Worm (Caenorhabditis elegans): Measurements from ENCODE around the gene acl-1.

The acl-1 gene

DNA sequence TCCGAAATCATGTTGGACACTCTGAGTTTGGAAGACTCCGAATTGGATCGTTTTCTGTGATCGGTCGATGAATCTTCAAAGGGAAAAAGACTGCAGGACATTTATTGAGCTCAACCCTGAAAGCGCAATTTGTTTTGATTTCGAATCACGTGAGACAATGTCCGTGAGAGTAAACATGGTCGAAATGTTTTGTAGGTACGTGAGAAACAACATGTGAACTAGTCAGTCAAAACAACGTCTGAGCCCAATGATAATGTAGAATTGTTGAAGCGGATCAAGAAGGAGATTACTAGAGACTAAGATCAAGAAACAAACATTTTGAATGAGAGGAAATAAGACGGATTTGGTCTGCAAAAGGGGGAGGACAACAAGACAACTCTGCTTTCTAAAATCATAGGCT is 45.6 kb upstream of the acl-1 start, which contains the start of gene Y7A5A.7:
Y7A5A.7 (minus strand) TSS at position 101 of the 400 bp plus-strand sequence.
- no peak for TF ChIP-seq F10E7.11 (tag; optimal IDR thresholded peaks at IDR 0.05)
- no peak for TF ChIP-seq him-1 (tag; optimal IDR thresholded peaks at IDR 0.05)
- no peak for TF ChIP-seq ceh-58 (GFP tag; IDR thresholded peaks at IDR 0.05)
- TF ChIP-seq Y53G8AR.9 (GFP tag; conservative IDR thresholded peaks at IDR 0.05) = no peak
- TF ChIP-seq mxl-1 (tag; optimal IDR thresholded peaks at IDR 0.05) = no peak
- TF ChIP-seq F57A8.1 (GFP tag; optimal IDR thresholded peaks at IDR 0.05) = no peak
- TF ChIP-seq ztf-28 (GFP tag; IDR thresholded peaks at IDR 0.05) = no peak
- no peak for TF ChIP-seq B0019.2 (GFP tag; conservative IDR thresholded peaks at IDR 0.05)
- no peak for TF ChIP-seq pha-4 (tag; optimal IDR thresholded peaks at IDR 0.05)
- TF ChIP-seq hsf-1 (GFP tag; IDR thresholded peaks at IDR 0.05) = no peak
- TF ChIP-seq tbp1 (GFP tag; optimal IDR thresholded peaks at IDR 0.05) = no peak
- no peak for TF ChIP-seq nhr-120 (GFP tag; IDR thresholded peaks at IDR 0.05)

DNA sequence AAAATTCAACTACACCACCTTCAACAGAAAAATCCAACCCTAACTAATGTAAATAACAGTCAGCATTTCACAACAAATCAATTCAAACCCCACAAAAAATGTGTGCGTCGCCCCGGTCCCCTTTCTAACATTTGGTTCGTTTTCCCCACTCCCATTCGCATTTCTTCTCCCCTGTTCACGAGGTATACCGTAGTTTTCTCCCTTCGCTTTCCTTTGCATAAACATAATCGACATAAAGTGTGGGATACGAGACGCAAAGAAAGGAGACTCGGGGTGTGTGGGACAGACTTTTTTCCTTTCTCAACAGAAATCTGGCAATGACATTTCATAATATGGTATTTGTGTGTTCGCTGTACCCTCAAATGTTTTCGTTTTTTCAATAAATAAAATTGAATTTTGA is 38.3 kb upstream of the acl-1 start:
- TF ChIP-seq lsy-27 (tag; optimal IDR thresholded peaks at IDR 0.05; ENCODE audit: borderline replicate concordance, insufficient read depth) (no peak), C06A6.2 (GFP tag; conservative IDR thresholded peaks at IDR 0.05) (no peak), let-526 (GFP tag; IDR thresholded peaks at IDR 0.05) (no peak), hlh-12 (tag; optimal IDR thresholded peaks at IDR 0.05) (no peak), aptf-3 (GFP tag; IDR thresholded peaks at IDR 0.05) (no peak), mes-4 (tag; optimal IDR thresholded peaks at IDR 0.05) (no peak), pbrm-1 (GFP tag; IDR thresholded peaks at IDR 0.05) (no peak), ceh-91 (GFP tag; IDR thresholded peaks at IDR 0.05) (no peak)

DNA sequence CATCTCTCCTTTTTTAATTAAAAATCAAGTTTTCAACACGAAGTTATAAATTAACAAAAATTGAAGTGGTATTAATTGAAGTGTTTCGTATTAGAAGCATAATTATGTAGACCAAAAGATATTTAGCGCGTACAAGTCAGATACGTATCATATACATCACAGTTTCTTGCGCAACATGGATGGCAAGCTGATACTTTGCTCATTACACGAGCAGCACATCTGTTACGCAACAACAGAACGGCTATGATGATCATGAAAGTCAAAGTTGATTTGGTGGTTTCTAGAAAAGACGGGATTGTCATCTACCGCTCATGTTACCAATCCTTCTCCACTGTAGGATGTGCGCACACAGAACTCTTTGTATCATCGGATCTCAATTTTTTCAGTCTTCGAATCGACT is 35.1 kb upstream of the acl-1 start:
- TF ChIP-seq snpc-1.1 (tag; optimal IDR thresholded peaks at IDR 0.05; ENCODE audit: insufficient read depth) (no peak), Y53F4B.3 (GFP tag; IDR thresholded peaks at IDR 0.05) (no peak), K11D2.4 (GFP tag; IDR thresholded peaks at IDR 0.05) (no peak), unc-130 (GFP tag; optimal IDR thresholded peaks at IDR 0.05) (no peak), ekl-4 (GFP tag; IDR thresholded peaks at IDR 0.05) (no peak), ceh-100 (GFP tag; IDR thresholded peaks at IDR 0.05) (no peak), ZK185.1 (tag; optimal IDR thresholded peaks at IDR 0.05; ENCODE audit: poor library complexity, severe bottlenecking) (no peak), dox-1 (GFP tag; IDR thresholded peaks at IDR 0.05) (no peak), F37B4.10 (GFP tag; IDR thresholded peaks at IDR 0.05) (no peak), ceh-40 (GFP tag; IDR thresholded peaks at IDR 0.05) (no peak), bed-1 (GFP tag; IDR thresholded peaks at IDR 0.05) (no peak)

DNA sequence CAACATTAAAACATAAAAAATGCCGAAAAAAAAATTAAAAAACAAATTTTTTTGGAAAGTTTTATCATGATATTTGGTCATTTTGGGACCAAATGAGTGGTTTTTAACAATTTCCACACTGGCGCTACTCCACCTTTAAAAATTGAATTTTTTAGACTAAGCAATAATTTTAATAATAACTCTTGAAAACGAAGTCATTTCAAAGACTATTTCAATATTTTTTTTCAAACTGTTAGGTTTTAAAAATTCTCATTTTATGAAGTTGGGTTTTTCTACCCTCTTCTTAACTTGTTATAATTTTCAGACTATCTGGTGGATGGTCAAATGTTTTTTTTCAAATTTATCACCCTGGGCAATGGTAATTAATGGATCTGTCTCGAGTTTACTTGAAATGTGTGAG is 27.5 kb upstream of the acl-1 start, which contains the start of gene Y7A5A.8:
Y7A5A.8 (plus strand) TSS at position 301 of the 400 bp plus-strand sequence.
- TF ChIP-seq lsy-27 (tag; optimal IDR thresholded peaks at IDR 0.05; ENCODE audit: borderline replicate concordance, insufficient read depth) = no peak
- TF ChIP-seq athp-1 (tag; optimal IDR thresholded peaks at IDR 0.05) = no peak
- no peak for TF ChIP-seq gei-17 (GFP tag; optimal IDR thresholded peaks at IDR 0.05)
- no peak for TF ChIP-seq ztf-25 (GFP tag; IDR thresholded peaks at IDR 0.05)
- TF ChIP-seq sptf-2 (GFP tag; optimal IDR thresholded peaks at IDR 0.05) = no peak
- TF ChIP-seq ztf-6 (GFP tag; IDR thresholded peaks at IDR 0.05) = no peak
- TF ChIP-seq T07F8.4 (tag; optimal IDR thresholded peaks at IDR 0.05) = no peak
- TF ChIP-seq madf-6 (GFP tag; IDR thresholded peaks at IDR 0.05) = no peak
- no peak for TF ChIP-seq mxl-1 (tag; optimal IDR thresholded peaks at IDR 0.05)
- no peak for TF ChIP-seq mes-4 (tag; optimal IDR thresholded peaks at IDR 0.05)
- TF ChIP-seq snpc-1.3 (tag; optimal IDR thresholded peaks at IDR 0.05; ENCODE audit: insufficient read depth) = no peak

Data from whole organism, young adult.